Fruit fly (Drosophila melanogaster): ENCODE data around the gene CG7706.

CG7706 gene

dm6 chr3R:18719767-18720341 lies 42.2 kb downstream of the CG7706 start (continued):
- peak; percentile 19 for TF ChIP-seq Blimp-1 (GFP tag; optimal IDR thresholded peaks at IDR 0.05)
- TF ChIP-seq CG1621 (tag; optimal IDR thresholded peaks at IDR 0.05): peak; percentile 55
- TF ChIP-seq Smox (GFP tag; optimal IDR thresholded peaks at IDR 0.05): peak; percentile 69
- TF ChIP-seq Hr4 (GFP tag; optimal IDR thresholded peaks at IDR 0.05): peak; percentile 29
- TF ChIP-seq CG11294 (GFP tag; IDR thresholded peaks at IDR 0.05): no peak; the same call in 1 of the 2 replicates
- peak; percentile 58 for TF ChIP-seq Hr39 (GFP tag; optimal IDR thresholded peaks at IDR 0.05)
- peak; percentile 39 for TF ChIP-seq CG11902 (GFP tag; optimal IDR thresholded peaks at IDR 0.05)
- no peak for TF ChIP-seq fd85E (GFP tag; optimal IDR thresholded peaks at IDR 0.05)
- peak; percentile 70 for TF ChIP-seq dsx (GFP tag; optimal IDR thresholded peaks at IDR 0.05; ENCODE audit: poor library complexity, severe bottlenecking)
- TF ChIP-seq ss (GFP tag; optimal IDR thresholded peaks at IDR 0.05): peak; percentile 45 to 74
- peak; percentile 74 for TF ChIP-seq Ets96B (tag; optimal IDR thresholded peaks at IDR 0.05)
- TF ChIP-seq CG4318 (GFP tag; optimal IDR thresholded peaks at IDR 0.05): peak; percentile 12
- no peak for TF ChIP-seq CG8119 (GFP tag; IDR thresholded peaks at IDR 0.05)
- TF ChIP-seq spab (GFP tag; optimal IDR thresholded peaks at IDR 0.05): peak; percentile 70
- peak; percentile 62 for TF ChIP-seq cyc (GFP tag; optimal IDR thresholded peaks at IDR 0.05)
- TF ChIP-seq CG11762 (GFP tag; optimal IDR thresholded peaks at IDR 0.05; ENCODE audit: insufficient read depth): peak; percentile 28
- peak; percentile 71 for TF ChIP-seq CG3919 (GFP tag; optimal IDR thresholded peaks at IDR 0.05)
- TF ChIP-seq Eip78C (GFP tag): peak; percentile 91
- peak; percentile 62 for TF ChIP-seq fd59A (GFP tag; optimal IDR thresholded peaks at IDR 0.05)
- peak; percentile 88 for TF ChIP-seq svp (GFP tag)
- peak; percentile 67 for TF ChIP-seq Sox14 (GFP tag; optimal IDR thresholded peaks at IDR 0.05)
- TF ChIP-seq dac (GFP tag; optimal IDR thresholded peaks at IDR 0.05): no peak
- TF ChIP-seq eg (GFP tag; IDR thresholded peaks at IDR 0.05): no peak
- peak; percentile 52 for TF ChIP-seq CG8632 (GFP tag; optimal IDR thresholded peaks at IDR 0.05)
- TF ChIP-seq Sox15 (GFP tag; optimal IDR thresholded peaks at IDR 0.05): peak; percentile 19
- peak; percentile 49 for TF ChIP-seq CG32006 (GFP tag; optimal IDR thresholded peaks at IDR 0.05)
- TF ChIP-seq CG6854 (GFP tag; optimal IDR thresholded peaks at IDR 0.05): no peak
- peak; percentile 65 for TF ChIP-seq lz (GFP tag; optimal IDR thresholded peaks at IDR 0.05)
- peak; percentile 63 for TF ChIP-seq vri (GFP tag; optimal IDR thresholded peaks at IDR 0.05)
- peak; percentile 57 for TF ChIP-seq OdsH (GFP tag; optimal IDR thresholded peaks at IDR 0.05)

dm6 chr3R:18721368-18721767 lies 43.8 kb downstream of the CG7706 start:
- TF ChIP-seq CG6792 (GFP tag; optimal IDR thresholded peaks at IDR 0.05): no peak
- TF ChIP-seq acj6 (GFP tag; optimal IDR thresholded peaks at IDR 0.05): no peak
- no peak for TF ChIP-seq Ets21C (GFP tag; optimal IDR thresholded peaks at IDR 0.05)
- no peak for TF ChIP-seq pdm3 (GFP tag; optimal IDR thresholded peaks at IDR 0.05)
- no peak for TF ChIP-seq spab (GFP tag; optimal IDR thresholded peaks at IDR 0.05)
- no peak for TF ChIP-seq Sox14 (GFP tag; optimal IDR thresholded peaks at IDR 0.05)
- TF ChIP-seq CG3032 (tag; optimal IDR thresholded peaks at IDR 0.05): no peak
- no peak for TF ChIP-seq net (GFP tag; optimal IDR thresholded peaks at IDR 0.05)
- no peak for TF ChIP-seq CG8319 (GFP tag; optimal IDR thresholded peaks at IDR 0.05)
- no peak for TF ChIP-seq salr (GFP tag; optimal IDR thresholded peaks at IDR 0.05)

- TF ChIP-seq CG34406 (GFP tag; optimal IDR thresholded peaks at IDR 0.05): no peak
- no peak for TF ChIP-seq fd59A (GFP tag; optimal IDR thresholded peaks at IDR 0.05)
- no peak for TF ChIP-seq CG4318 (GFP tag; optimal IDR thresholded peaks at IDR 0.05)
- no peak for TF ChIP-seq Hr38 (GFP tag; optimal IDR thresholded peaks at IDR 0.05)
- no peak for TF ChIP-seq CG6808 (GFP tag; optimal IDR thresholded peaks at IDR 0.05)
- TF ChIP-seq net (GFP tag; optimal IDR thresholded peaks at IDR 0.05): no peak
- no peak for TF ChIP-seq achi (GFP tag; optimal IDR thresholded peaks at IDR 0.05)
- no peak for TF ChIP-seq CG6854 (GFP tag; optimal IDR thresholded peaks at IDR 0.05)
- TF ChIP-seq CG6792 (GFP tag; optimal IDR thresholded peaks at IDR 0.05): no peak
- TF ChIP-seq CG3032 (tag; optimal IDR thresholded peaks at IDR 0.05): no peak
- TF ChIP-seq eg (GFP tag; IDR thresholded peaks at IDR 0.05): no peak
- TF ChIP-seq cyc (GFP tag; optimal IDR thresholded peaks at IDR 0.05): no peak
- no peak for TF ChIP-seq Ets96B (tag; optimal IDR thresholded peaks at IDR 0.05)
- no peak for TF ChIP-seq Eip75B (GFP tag; optimal IDR thresholded peaks at IDR 0.05)
- no peak for TF ChIP-seq ss (GFP tag; optimal IDR thresholded peaks at IDR 0.05)
- TF ChIP-seq CG15336 (GFP tag; IDR thresholded peaks at IDR 0.05): no peak
- no peak for TF ChIP-seq vri (GFP tag; optimal IDR thresholded peaks at IDR 0.05)
- no peak for TF ChIP-seq CG7368 (GFP tag; optimal IDR thresholded peaks at IDR 0.05)
- no peak for TF ChIP-seq Sox14 (GFP tag; optimal IDR thresholded peaks at IDR 0.05)
Measured at dm6 chr3R:18722490-18722889, 44.9 kb downstream of the CG7706 start, which contains the start of gene CG34283. TSS of gene CG34283 (minus strand) at chr3R:18722590.
